Fruit fly (Drosophila melanogaster) S2 (cell line): ENCODE measurements around the gene mus101.

ENCODE experiments used
- CG8478 ChIP-seq: fragments of >200 bp; optimal IDR thresholded peaks from 2 replicates; lab custom pipeline; 2018
- CTCF ChIP-seq, 2 experiments: fragments of >200 bp; optimal IDR thresholded peaks; 2 replicates each; lab custom pipeline; 2018

dm6 chrX:13766495-13766894, 44.4 kb downstream of the mus101 start:
- TF ChIP-seq CG8478 (no peak), CTCF (optimal IDR thresholded peaks at IDR 0.05; lab: Kevin White, UChicago) (no peak)
